Fruit fly (Drosophila melanogaster) whole organism, embryonic: Measurements from ENCODE around the gene CG2652.

ENCODE experiments used
- Adf1 ChIP-seq: fragments of 200-800 bp; sonication (Bioruptor generic); IDR thresholded peaks from 2 replicates; pipeline ENCODE4 v1.3.6; 2022; ENCODE audit warnings: missing biosample characterization, missing genetic modification characterization
- Blimp-1 ChIP-seq: fragments of 200-800 bp; sonication (Bioruptor generic); optimal IDR thresholded peaks from 3 replicates; lab custom pipeline; 2018; ENCODE audit warnings: missing biosample characterization, missing genetic modification characterization, mild to moderate bottlenecking, moderate library complexity, missing genetic modification reagents
- CG10321 ChIP-seq: fragments of 200-800 bp; sonication (Bioruptor generic); IDR thresholded peaks from 2 replicates; pipeline ENCODE4 v1.3.6; 2022; ENCODE audit warnings: missing biosample characterization, missing genetic modification characterization
- CG10543 ChIP-seq: fragments of 200-800 bp; sonication (Bioruptor generic); optimal IDR thresholded peaks from 3 replicates; lab custom pipeline; 2017; ENCODE audit warnings: missing biosample characterization, mild to moderate bottlenecking, missing genetic modification characterization, moderate library complexity
- CG11398 ChIP-seq: fragments of 200-800 bp; sonication (Bioruptor generic); optimal IDR thresholded peaks from 2 replicates; lab custom pipeline; 2016; ENCODE audit warnings: missing biosample characterization, missing genetic modification characterization
- CG13287 ChIP-seq: fragments of 200-800 bp; sonication (Bioruptor generic); IDR thresholded peaks from 2 replicates; pipeline ENCODE4 v1.3.6; 2022; ENCODE audit warnings: missing biosample characterization, missing genetic modification characterization; ENCODE audit not compliant: partially characterized antibody
- CG17385 ChIP-seq: fragments of 200-800 bp; sonication (Bioruptor generic); optimal IDR thresholded peaks from 3 replicates; lab custom pipeline; 2018; ENCODE audit warnings: missing biosample characterization, mild to moderate bottlenecking, missing genetic modification characterization
- CG1832 ChIP-seq: fragments of 200-800 bp; sonication (Bioruptor generic); optimal IDR thresholded peaks from 2 replicates; lab custom pipeline; 2017; ENCODE audit warnings: missing biosample characterization, mild to moderate bottlenecking, missing genetic modification characterization, inconsistent platforms
- CG2199 ChIP-seq: fragments of 200-800 bp; sonication (Bioruptor generic); IDR thresholded peaks from 3 replicates; pipeline ENCODE4 v1.3.6; 2022; ENCODE audit warnings: missing biosample characterization, missing genetic modification characterization
- CG30431 ChIP-seq: fragments of 200-800 bp; sonication (Bioruptor generic); optimal IDR thresholded peaks from 2 replicates; lab custom pipeline; 2017; ENCODE audit warnings: missing biosample characterization, missing genetic modification characterization
- CG3163 ChIP-seq: fragments of 200-800 bp; sonication (Bioruptor generic); optimal IDR thresholded peaks from 3 replicates; lab custom pipeline; 2016; ENCODE audit warnings: missing biosample characterization, missing genetic modification characterization
- CG32532 ChIP-seq: fragments of 200-800 bp; sonication (Bioruptor generic); IDR thresholded peaks from 2 replicates; pipeline ENCODE4 v1.3.6; 2022; ENCODE audit warnings: missing biosample characterization, missing genetic modification characterization
- CG33557 ChIP-seq: fragments of 200-800 bp; sonication (Bioruptor generic); optimal IDR thresholded peaks from 2 replicates; lab custom pipeline; 2019; ENCODE audit warnings: missing biosample characterization, mild to moderate bottlenecking, missing genetic modification characterization, moderate library complexity
- CG4360 ChIP-seq: fragments of 200-800 bp; sonication (Bioruptor generic); IDR thresholded peaks from 2 replicates; pipeline ENCODE4 v1.3.6; 2022; ENCODE audit warnings: missing biosample characterization, missing genetic modification characterization
- CG4820 ChIP-seq: fragments of 200-800 bp; sonication (Bioruptor generic); optimal IDR thresholded peaks from 3 replicates; lab custom pipeline; 2016; ENCODE audit warnings: missing biosample characterization, missing genetic modification characterization
- CG6175 ChIP-seq: fragments of 200-800 bp; sonication (Bioruptor generic); IDR thresholded peaks from 3 replicates; pipeline ENCODE4 v1.3.6; 2022; ENCODE audit warnings: missing biosample characterization, missing genetic modification characterization
- CG7786 ChIP-seq: fragments of 200-800 bp; sonication (Bioruptor generic); optimal IDR thresholded peaks from 2 replicates; lab custom pipeline; 2016; ENCODE audit warnings: missing biosample characterization, missing genetic modification characterization
- CG8478 ChIP-seq: fragments of >200 bp; optimal IDR thresholded peaks from 2 replicates; lab custom pipeline; 2018
- CrebB ChIP-seq: fragments of 200-800 bp; sonication (Bioruptor generic); optimal IDR thresholded peaks from 3 replicates; lab custom pipeline; 2018; ENCODE audit warnings: missing biosample characterization, mild to moderate bottlenecking, missing genetic modification characterization
- Dp ChIP-seq: fragments of 200-800 bp; sonication (Bioruptor generic); optimal IDR thresholded peaks from 2 replicates; lab custom pipeline; 2018; ENCODE audit warnings: missing biosample characterization, mild to moderate bottlenecking, missing genetic modification characterization, moderate library complexity
- Drgx ChIP-seq: fragments of 200-800 bp; sonication (Bioruptor generic); IDR thresholded peaks from 2 replicates; pipeline ENCODE4 v1.3.6; 2022; ENCODE audit warnings: missing biosample characterization, missing genetic modification characterization
- HLHmδ ChIP-seq: fragments of 200-800 bp; sonication (Bioruptor generic); optimal IDR thresholded peaks from 2 replicates; lab custom pipeline; 2018; ENCODE audit warnings: missing biosample characterization, mild to moderate bottlenecking, missing genetic modification characterization, moderate library complexity
- Hr51 ChIP-seq, 2 experiments: fragments of 200-800 bp; sonication (Bioruptor generic); optimal IDR thresholded peaks; 2 replicates in 1 of 2; 3 replicates in 1 of 2; lab custom pipeline; 2016 to 2018; ENCODE audit warnings: missing biosample characterization in 2 of 2, missing genetic modification characterization in 2 of 2, mild to moderate bottlenecking in 1 of 2, moderate library complexity in 1 of 2
- MTF-1 ChIP-seq: fragments of 200-800 bp; sonication (Bioruptor generic); optimal IDR thresholded peaks from 2 replicates; lab custom pipeline; 2018; ENCODE audit warnings: missing biosample characterization, mild to moderate bottlenecking, missing genetic modification characterization, borderline replicate concordance
- Med ChIP-seq: fragments of 200-800 bp; sonication (Bioruptor generic); peaks from one replicate; lab custom pipeline; 2016; ENCODE audit warnings: missing biosample characterization, missing genetic modification characterization, mild to moderate bottlenecking, inconsistent platforms, moderate library complexity
- Pdp1 ChIP-seq, 2 experiments: fragments of 200-800 bp; sonication (Bioruptor generic); optimal IDR thresholded peaks; 3 replicates each; lab custom pipeline; 2016; ENCODE audit warnings: missing biosample characterization in 2 of 2, missing genetic modification characterization in 2 of 2, mild to moderate bottlenecking in 1 of 2, moderate library complexity in 1 of 2
- abd-A ChIP-seq: fragments of 200-800 bp; sonication (Bioruptor generic); optimal IDR thresholded peaks from 3 replicates; lab custom pipeline; 2019; ENCODE audit warnings: missing biosample characterization, mild to moderate bottlenecking, missing genetic modification characterization, moderate library complexity
- bbx ChIP-seq: fragments of 200-800 bp; sonication (Bioruptor generic); IDR thresholded peaks from 2 replicates; pipeline ENCODE4 v1.3.6; 2022; ENCODE audit warnings: missing biosample characterization, missing genetic modification characterization; ENCODE audit not compliant: partially characterized antibody
- cas ChIP-seq: fragments of 200-800 bp; sonication (Bioruptor generic); IDR thresholded peaks from 2 replicates; pipeline ENCODE4 v1.3.6; 2022; ENCODE audit warnings: missing biosample characterization, missing genetic modification characterization
- chinmo ChIP-seq: fragments of 200-800 bp; sonication (Bioruptor generic); IDR thresholded peaks from 4 replicates; pipeline ENCODE4 v1.3.6; 2022; ENCODE audit warnings: missing biosample characterization, missing genetic modification characterization; ENCODE audit not compliant: partially characterized antibody
- crc ChIP-seq: fragments of 200-800 bp; sonication (Bioruptor generic); optimal IDR thresholded peaks from 2 replicates; lab custom pipeline; 2016; ENCODE audit warnings: missing biosample characterization, missing genetic modification characterization
- dysf ChIP-seq: fragments of 200-800 bp; sonication (Bioruptor generic); IDR thresholded peaks from 3 replicates; pipeline ENCODE4 v1.3.6; 2022; ENCODE audit warnings: missing biosample characterization, missing genetic modification characterization
- eve ChIP-seq, 2 experiments: fragments of >200 bp; optimal IDR thresholded peaks; 2 replicates each; lab custom pipeline; 2017; ENCODE audit warnings: missing biosample characterization in 2 of 2, missing genetic modification characterization in 2 of 2
- exex ChIP-seq: fragments of 200-800 bp; sonication (Bioruptor generic); optimal IDR thresholded peaks from 4 replicates; lab custom pipeline; 2018; ENCODE audit warnings: missing biosample characterization, mild to moderate bottlenecking, missing genetic modification characterization, moderate library complexity
- gce ChIP-seq: fragments of 200-800 bp; sonication (Bioruptor generic); IDR thresholded peaks from 3 replicates; pipeline ENCODE4 v1.3.6; 2022; ENCODE audit warnings: missing biosample characterization, missing genetic modification characterization
- ham ChIP-seq: fragments of 200-800 bp; sonication (Bioruptor generic); IDR thresholded peaks from 2 replicates; pipeline ENCODE4 v1.3.6; 2022; ENCODE audit warnings: missing biosample characterization, missing genetic modification characterization
- hkb ChIP-seq, 2 experiments: fragments of 200-800 bp in 1 of 2; fragments of >200 bp in 1 of 2; sonication (Bioruptor generic) in 1 of 2; IDR thresholded peaks in 1 of 2; optimal IDR thresholded peaks in 1 of 2; 2 replicates each; pipeline versions ENCODE4 v1.3.6 to Lab custom; 2017 to 2022; ENCODE audit warnings: missing biosample characterization in 1 of 2, missing genetic modification characterization in 1 of 2
- kay ChIP-seq: fragments of 200-800 bp; sonication (Bioruptor generic); optimal IDR thresholded peaks from 2 replicates; lab custom pipeline; 2016; ENCODE audit warnings: missing biosample characterization, missing genetic modification characterization
- nau ChIP-seq: fragments of 200-800 bp; sonication (Bioruptor generic); optimal IDR thresholded peaks from 3 replicates; lab custom pipeline; 2017; ENCODE audit warnings: missing biosample characterization, mild to moderate bottlenecking, missing genetic modification characterization, missing genetic modification reagents
- nom ChIP-seq: fragments of 200-800 bp; sonication (Bioruptor generic); optimal IDR thresholded peaks from 2 replicates; lab custom pipeline; 2017; ENCODE audit warnings: missing biosample characterization, missing genetic modification characterization, mild to moderate bottlenecking, moderate library complexity, missing genetic modification reagents
- peb ChIP-seq: fragments of 200-800 bp; sonication (Bioruptor generic); IDR thresholded peaks from 2 replicates; pipeline ENCODE4 v1.3.6; 2022; ENCODE audit warnings: missing biosample characterization, missing genetic modification characterization
- pfk ChIP-seq: fragments of 200-800 bp; sonication (Bioruptor generic); optimal IDR thresholded peaks from 2 replicates; lab custom pipeline; 2018; ENCODE audit warnings: missing biosample characterization, mild to moderate bottlenecking, missing genetic modification characterization, moderate library complexity
- run ChIP-seq: fragments of 200-800 bp; sonication (Bioruptor generic); optimal IDR thresholded peaks from 3 replicates; lab custom pipeline; 2018; ENCODE audit warnings: missing biosample characterization, mild to moderate bottlenecking, missing genetic modification characterization
- slbo ChIP-seq: fragments of 200-800 bp; sonication (Bioruptor generic); IDR thresholded peaks from 2 replicates; pipeline ENCODE4 v1.3.6; 2022; ENCODE audit warnings: missing biosample characterization, missing genetic modification characterization
- sqz ChIP-seq: fragments of 200-800 bp; sonication (Bioruptor generic); optimal IDR thresholded peaks from 3 replicates; lab custom pipeline; 2018; ENCODE audit warnings: missing biosample characterization, mild to moderate bottlenecking, missing genetic modification characterization
- sr ChIP-seq: fragments of 200-800 bp; sonication (Bioruptor generic); IDR thresholded peaks from 3 replicates; pipeline ENCODE4 v1.3.6; 2022; ENCODE audit warnings: missing biosample characterization, missing genetic modification characterization
- vvl ChIP-seq: fragments of 200-800 bp; sonication (Bioruptor generic); IDR thresholded peaks from 2 replicates; pipeline ENCODE4 v1.3.6; 2022; ENCODE audit warnings: missing biosample characterization, missing genetic modification characterization

CG2652 gene

dm6 chrX:2652124-2652923 lies 30.4 kb downstream of the CG2652 start (continued):
- TF ChIP-seq cas (no peak), chinmo (GFP tag; lab: Robert Waterston, UW) (peak; percentile 93; the same call in 3 of the 4 replicates), CG17385 (GFP tag; lab: Kevin White, UChicago) (peak; percentile 85), vvl (GFP tag; lab: Robert Waterston, UW) (peak; percentile 42; the same call in 1 of the 2 replicates), nom (GFP tag; lab: Kevin White, UChicago) (peak; percentile 46), slbo (GFP tag; lab: Robert Waterston, UW) (peak; percentile 44; the same call in 1 of the 2 replicates), sr (GFP tag; lab: Robert Waterston, UW) (peak; percentile 65; the same call in 1 of the 3 replicates), CG11398 (GFP tag; lab: Kevin White, UChicago) (no peak), bbx (GFP tag; lab: Robert Waterston, UW) (peak; percentile 33; the same call in 1 of the 2 replicates), ham (GFP tag; lab: Robert Waterston, UW) (no peak), Pdp1 (GFP tag; optimal IDR thresholded peaks at IDR 0.05; lab: Kevin White, UChicago) (peak in 1 of 2 experiments; percentile 100), dysf (no peak), CG2199 (peak; percentile 57; the same call in 1 of the 3 replicates), run (tag; lab: Kevin White, UChicago) (peak; percentile 49), Hr51 (GFP tag; optimal IDR thresholded peaks at IDR 0.05; lab: Kevin White, UChicago) (peak in 1 of 2 experiments; percentile 19), gce (GFP tag; lab: Robert Waterston, UW) (0 out of 3 replicates have a peak, but pooled peaks have one; percentile 11), CG13287 (peak; percentile 41; the same call in 1 of the 2 replicates), exex (no peak), CG10543 (GFP tag; lab: Kevin White, UChicago) (peak; percentile 16), Dp (GFP tag; lab: Kevin White, UChicago) (no peak), MTF-1 (GFP tag; lab: Kevin White, UChicago) (no peak), CG4820 (GFP tag; lab: Kevin White, UChicago) (peak; percentile 80), peb (GFP tag; lab: Robert Waterston, UW) (no peak), CG8478 (lab: Kevin White, UChicago) (peak; percentile 54), CG33557 (no peak), abd-A (tag; lab: Kevin White, UChicago) (peak; percentile 49), Med (GFP tag; lab: Kevin White, UChicago) (peak; percentile 73), hkb (optimal IDR thresholded peaks at IDR 0.05; lab: Kevin White, UChicago) (no peak), hkb (GFP tag; IDR thresholded peaks at IDR 0.05; lab: Robert Waterston, UW) (no peak), CG4360 (GFP tag; lab: Robert Waterston, UW) (peak; percentile 37; the same call in 1 of the 2 replicates), nau (GFP tag; lab: Kevin White, UChicago) (peak; percentile 19), CG3163 (GFP tag; lab: Kevin White, UChicago) (peak; percentile 32), CG1832 (peak; percentile 85), Adf1 (peak; percentile 63), CG7786 (GFP tag; lab: Kevin White, UChicago) (no peak), pfk (peak; percentile 84), CrebB (tag; lab: Kevin White, UChicago) (no peak), Blimp-1 (peak; percentile 62), eve (GFP tag; optimal IDR thresholded peaks at IDR 0.05; lab: Kevin White, UChicago) (peak in 1 of 2 experiments; percentile 52), CG32532 (peak; percentile 34; the same call in 1 of the 2 replicates), kay (GFP tag; lab: Kevin White, UChicago) (peak; percentile 81), CG10321 (GFP tag; lab: Robert Waterston, UW) (0 out of 2 replicates have a peak, but pooled peaks have one; percentile 56), HLHmδ (peak; percentile 19), CG6175 (GFP tag; lab: Robert Waterston, UW) (peak; percentile 84; the same call in 2 of the 3 replicates), crc (GFP tag; lab: Kevin White, UChicago) (peak; percentile 61), sqz (GFP tag; lab: Kevin White, UChicago) (peak; percentile 75), CG30431 (no peak), Drgx (GFP tag; lab: Robert Waterston, UW) (peak; percentile 71)
